Fruit fly (Drosophila melanogaster) Kc167 (cell line): ENCODE results near the gene Brd8.

Experiments used
- h ChIP-seq: fragments of >200 bp; optimal IDR thresholded peaks from 3 replicates; lab custom pipeline; 2018; ENCODE audit warnings: missing external identifiers
- ttk ChIP-seq: sonication (Bioruptor generic); optimal IDR thresholded peaks from 2 replicates; lab custom pipeline; 2017; ENCODE audit warnings: missing external identifiers

- TF ChIP-seq ttk (lab: Kevin White, UChicago) = no peak
- no peak for TF ChIP-seq h (lab: Kevin White, UChicago)
Observed at dm6 chr3R:29263264-29263663, 40.0 kb downstream of the Brd8 start.
